Worm (Caenorhabditis elegans): Measurements from ENCODE around the gene W08E12.6.

DNA sequence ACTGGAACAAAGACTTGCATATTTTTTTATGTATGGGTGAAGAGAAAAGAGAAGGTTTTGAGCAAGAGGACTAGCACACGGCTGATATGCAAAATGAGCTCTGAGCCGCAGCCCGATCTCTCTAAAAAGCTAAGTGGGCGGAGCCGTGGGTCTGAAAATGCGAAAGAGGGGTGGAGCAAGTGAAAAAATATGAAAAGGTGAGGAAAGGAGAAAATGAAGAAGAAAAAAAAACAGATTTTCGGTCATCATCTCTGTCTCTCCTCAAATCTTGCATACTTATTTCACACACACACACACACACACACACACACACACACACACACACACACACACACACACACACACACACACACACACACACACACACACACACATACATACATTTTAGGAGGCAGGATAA lies 44.0 kb upstream of the W08E12.6 start, which contains the start of gene dmd-9:
- TF ChIP-seq nhr-19 (GFP tag; conservative IDR thresholded peaks at IDR 0.05) (no peak), fos-1 (tag; optimal IDR thresholded peaks at IDR 0.05) (no peak), fkh-8 (tag; optimal IDR thresholded peaks at IDR 0.05) (peak; percentile 36), pqm-1 (tag; optimal IDR thresholded peaks at IDR 0.05) (no peak), egl-27 (tag; optimal IDR thresholded peaks at IDR 0.05) (no peak), C16A3.4 (tag; optimal IDR thresholded peaks at IDR 0.05) (no peak), tbx-2 (tag; optimal IDR thresholded peaks at IDR 0.05) (no peak), nhr-77 (tag; optimal IDR thresholded peaks at IDR 0.05) (no peak), aly-2 (tag; optimal IDR thresholded peaks at IDR 0.05) (no peak), ama-1 (optimal IDR thresholded peaks at IDR 0.05) (no peak), alr-1 (tag; optimal IDR thresholded peaks at IDR 0.05; ENCODE audit: borderline replicate concordance) (no peak), unc-130 (tag; optimal IDR thresholded peaks at IDR 0.05) (no peak)
